Fruit fly (Drosophila melanogaster) whole organism, prepupa: ENCODE data around the gene CG33346.

ENCODE experiments used
- CG1621 ChIP-seq: fragments of 200-800 bp; sonication (Bioruptor generic); optimal IDR thresholded peaks from 3 replicates; lab custom pipeline; 2018; ENCODE audit warnings: missing biosample characterization, mild to moderate bottlenecking, missing genetic modification characterization
- CG16779 ChIP-seq: fragments of 200-800 bp; sonication (Bioruptor generic); optimal IDR thresholded peaks from 3 replicates; lab custom pipeline; 2017; ENCODE audit warnings: missing biosample characterization, mild to moderate bottlenecking, missing genetic modification characterization
- CG6163 ChIP-seq: fragments of 200-800 bp; sonication (Bioruptor generic); IDR thresholded peaks from 3 replicates; pipeline ENCODE4 v1.3.6; 2022; ENCODE audit warnings: missing biosample characterization, missing genetic modification characterization
- CG7368 ChIP-seq: fragments of 200-800 bp; sonication (Bioruptor generic); optimal IDR thresholded peaks from 3 replicates; lab custom pipeline; 2016; ENCODE audit warnings: missing biosample characterization, missing genetic modification characterization
- Ets21C ChIP-seq: fragments of 200-800 bp; sonication (Bioruptor generic); optimal IDR thresholded peaks from 3 replicates; lab custom pipeline; 2016; ENCODE audit warnings: missing biosample characterization, missing genetic modification characterization
- Hr39 ChIP-seq: fragments of 200-800 bp; sonication (Bioruptor generic); optimal IDR thresholded peaks from 2 replicates; lab custom pipeline; 2016; ENCODE audit warnings: missing biosample characterization, missing genetic modification characterization
- Lpt ChIP-seq: fragments of 200-800 bp; sonication (Bioruptor generic); optimal IDR thresholded peaks from 3 replicates; lab custom pipeline; 2016; ENCODE audit warnings: missing biosample characterization, missing genetic modification characterization
- Smox ChIP-seq: fragments of 200-800 bp; sonication (Bioruptor generic); optimal IDR thresholded peaks from 3 replicates; lab custom pipeline; 2016; ENCODE audit warnings: missing biosample characterization, missing genetic modification characterization
- achi ChIP-seq: fragments of 200-800 bp; sonication (Bioruptor generic); optimal IDR thresholded peaks from 3 replicates; lab custom pipeline; 2016; ENCODE audit warnings: missing biosample characterization, missing genetic modification characterization
- dac ChIP-seq: fragments of 200-800 bp; sonication (Bioruptor generic); optimal IDR thresholded peaks from 2 replicates; lab custom pipeline; 2017; ENCODE audit warnings: missing biosample characterization, mild to moderate bottlenecking, missing genetic modification characterization
- spab ChIP-seq: fragments of 200-800 bp; sonication (Bioruptor generic); optimal IDR thresholded peaks from 2 replicates; lab custom pipeline; 2017; ENCODE audit warnings: missing biosample characterization, mild to moderate bottlenecking, missing genetic modification characterization, missing genetic modification reagents

- TF ChIP-seq Lpt (GFP tag; lab: Kevin White, UChicago) (no peak), achi (GFP tag; lab: Kevin White, UChicago) (no peak), CG7368 (no peak), dac (GFP tag; lab: Kevin White, UChicago) (no peak), Smox (no peak), CG16779 (no peak), Ets21C (no peak), spab (GFP tag; lab: Kevin White, UChicago) (no peak), CG1621 (tag; lab: Kevin White, UChicago) (no peak), Hr39 (GFP tag; lab: Kevin White, UChicago) (no peak), CG6163 (GFP tag; lab: Robert Waterston, UW) (no peak)
These were observed 26.2 kb upstream of the CG33346 start, which contains the start of gene CG14062 for dm6 chr3R:28642791-28643190.
